Worm (Caenorhabditis elegans) whole organism, L4/young adult: ENCODE results near the gene nhr-275.

Experiments
- W03F9.2 ChIP-seq: fragments of 150-350 bp; optimal IDR thresholded peaks from 2 replicates; lab custom pipeline; 2014; ENCODE audit warnings: missing biosample characterization, missing genetic modification characterization
- dao-5 ChIP-seq: sonication (generic microtip); optimal IDR thresholded peaks from 2 replicates; lab custom pipeline; 2016; ENCODE audit warnings: missing genotype, missing genetic modification characterization, moderate library complexity, missing compliant biosample characterization
- him-1 ChIP-seq: sonication (generic microtip); optimal IDR thresholded peaks from 2 replicates; lab custom pipeline; 2016; ENCODE audit warnings: missing genotype, missing genetic modification reagents, missing genetic modification characterization, missing compliant biosample characterization

DNA sequence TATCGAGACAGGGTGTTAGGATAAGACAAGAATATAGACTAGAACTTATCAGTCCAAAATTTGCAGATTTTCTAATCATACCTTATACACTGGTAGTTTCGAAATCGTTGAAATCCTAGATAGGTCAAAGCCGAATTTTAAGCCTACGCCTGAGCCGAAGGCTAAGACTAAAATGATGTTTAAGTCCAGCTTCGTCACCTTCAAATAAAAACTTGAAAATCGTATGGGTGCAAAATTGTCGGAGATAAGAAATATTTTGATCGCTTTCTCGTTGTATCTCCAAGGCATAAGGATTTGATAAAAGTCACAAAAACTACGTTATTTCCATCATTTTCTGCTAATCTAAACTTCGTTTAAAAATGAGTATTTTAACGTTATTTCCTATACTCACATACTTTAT lies 6.2 kb downstream of the nhr-275 start, which contains the start of gene F41B5.12:
- TF ChIP-seq him-1 (tag; lab: Kevin White, UChicago) = no peak
- no peak for TF ChIP-seq dao-5 (tag; lab: Kevin White, UChicago)
- TF ChIP-seq W03F9.2 (tag; lab: Kevin White, UChicago) = no peak
